Worm (Caenorhabditis elegans) whole organism, L2 larva: ENCODE measurements around the gene tbc-11.

Experiments
- C34F6.9 ChIP-seq: fragments of 150-350 bp; optimal IDR thresholded peaks from 2 replicates; lab custom pipeline; 2014; ENCODE audit warnings: missing biosample characterization, missing genetic modification characterization
- F13H6.1 ChIP-seq: sonication (generic microtip); optimal IDR thresholded peaks from 2 replicates; lab custom pipeline; 2016; ENCODE audit warnings: missing genetic modification characterization, missing compliant biosample characterization
- R02D3.7 ChIP-seq: fragments of 150-350 bp; optimal IDR thresholded peaks from 2 replicates; lab custom pipeline; 2014; ENCODE audit warnings: missing biosample characterization, missing genetic modification characterization
- Y55F3AM.14 ChIP-seq: fragments of 200-800 bp; sonication (Bioruptor generic); optimal IDR thresholded peaks from 2 replicates; lab custom pipeline; 2018; ENCODE audit warnings: mild to moderate bottlenecking, missing genetic modification characterization, missing compliant biosample characterization
- alr-1 ChIP-seq: fragments of 150-350 bp; optimal IDR thresholded peaks from 2 replicates; lab custom pipeline; 2014; ENCODE audit warnings: missing biosample characterization, missing genetic modification characterization
- ama-1 ChIP-seq: fragments of 150-350 bp; optimal IDR thresholded peaks from 2 replicates; lab custom pipeline; 2018; ENCODE audit warnings: inconsistent platforms
- blmp-1 ChIP-seq: sonication (generic microtip); optimal IDR thresholded peaks from 2 replicates; lab custom pipeline; 2017; ENCODE audit warnings: missing genetic modification characterization, mild to moderate bottlenecking, missing compliant biosample characterization, antibody characterized with exemption, moderate library complexity; ENCODE audit not compliant: insufficient read depth
- ceh-16 ChIP-seq: fragments of 150-350 bp; optimal IDR thresholded peaks from 2 replicates; lab custom pipeline; 2014; ENCODE audit warnings: missing biosample characterization, missing genetic modification characterization
- ceh-82 ChIP-seq: fragments of 150-350 bp; optimal IDR thresholded peaks from 2 replicates; lab custom pipeline; 2014; ENCODE audit warnings: missing biosample characterization, missing genetic modification characterization
- crh-2 ChIP-seq: sonication (generic microtip); optimal IDR thresholded peaks from 2 replicates; lab custom pipeline; 2017; ENCODE audit warnings: missing biosample characterization, missing genetic modification characterization
- dmd-4 ChIP-seq: sonication (generic microtip); optimal IDR thresholded peaks from 2 replicates; lab custom pipeline; 2017; ENCODE audit warnings: missing biosample characterization, missing genetic modification characterization
- elt-1 ChIP-seq: fragments of 150-350 bp; optimal IDR thresholded peaks from 2 replicates; lab custom pipeline; 2014; ENCODE audit warnings: missing biosample characterization, missing genetic modification characterization
- fos-1 ChIP-seq: fragments of 150-350 bp; optimal IDR thresholded peaks from 2 replicates; lab custom pipeline; 2014; ENCODE audit warnings: missing biosample characterization, missing genetic modification characterization
- lsy-2 ChIP-seq, 2 experiments: fragments of 150-350 bp in 1 of 2; sonication (generic microtip) in 1 of 2; optimal IDR thresholded peaks; 2 replicates each; lab custom pipeline; 2014 to 2017; ENCODE audit warnings: missing biosample characterization in 2 of 2, missing genetic modification characterization in 2 of 2
- mab-5 ChIP-seq: fragments of 150-350 bp; optimal IDR thresholded peaks from 2 replicates; lab custom pipeline; 2014; ENCODE audit warnings: missing biosample characterization, missing genetic modification characterization
- mdl-1 ChIP-seq, 2 experiments: fragments of 150-350 bp in 1 of 2; sonication (generic microtip) in 1 of 2; optimal IDR thresholded peaks; 2 replicates each; lab custom pipeline; 2017; ENCODE audit warnings: missing biosample characterization in 2 of 2, missing genetic modification characterization in 2 of 2
- nhr-10 ChIP-seq: sonication (generic microtip); optimal IDR thresholded peaks from 2 replicates; lab custom pipeline; 2017; ENCODE audit warnings: missing biosample characterization, missing genetic modification characterization
- nhr-12 ChIP-seq: fragments of 150-350 bp; optimal IDR thresholded peaks from 2 replicates; lab custom pipeline; 2014; ENCODE audit warnings: missing biosample characterization, missing genetic modification characterization
- nhr-129 ChIP-seq: fragments of 150-350 bp; optimal IDR thresholded peaks from 2 replicates; lab custom pipeline; 2014; ENCODE audit warnings: missing biosample characterization, missing genetic modification characterization
- nhr-21 ChIP-seq: fragments of 150-350 bp; optimal IDR thresholded peaks from 2 replicates; lab custom pipeline; 2014; ENCODE audit warnings: missing biosample characterization, missing genetic modification characterization
- nhr-23 ChIP-seq: fragments of 150-350 bp; optimal IDR thresholded peaks from 2 replicates; lab custom pipeline; 2014; ENCODE audit warnings: missing biosample characterization, missing genetic modification reagents, missing genetic modification characterization
- nhr-237 ChIP-seq: fragments of 150-350 bp; optimal IDR thresholded peaks from 2 replicates; lab custom pipeline; 2014; ENCODE audit warnings: missing biosample characterization, missing genetic modification characterization
- nhr-25 ChIP-seq: fragments of 150-350 bp; sonication (generic microtip); optimal IDR thresholded peaks from 3 replicates; lab custom pipeline; 2014; ENCODE audit warnings: missing biosample characterization, missing genetic modification characterization
- nhr-6 ChIP-seq: fragments of 150-350 bp; optimal IDR thresholded peaks from 2 replicates; lab custom pipeline; 2014; ENCODE audit warnings: missing biosample characterization, missing genetic modification characterization
- nhr-77 ChIP-seq: fragments of 150-350 bp; optimal IDR thresholded peaks from 2 replicates; lab custom pipeline; 2014; ENCODE audit warnings: missing biosample characterization, missing genetic modification characterization
- peb-1 ChIP-seq: fragments of 150-350 bp; optimal IDR thresholded peaks from 2 replicates; lab custom pipeline; 2014; ENCODE audit warnings: missing biosample characterization, missing genetic modification characterization
- sem-4 ChIP-seq: fragments of 150-350 bp; optimal IDR thresholded peaks from 2 replicates; lab custom pipeline; 2014; ENCODE audit warnings: missing biosample characterization, missing genetic modification reagents, missing genetic modification characterization
- sma-3 ChIP-seq: sonication (generic microtip); optimal IDR thresholded peaks from 2 replicates; lab custom pipeline; 2016; ENCODE audit warnings: missing genetic modification reagents, missing genetic modification characterization, missing compliant biosample characterization
- snpc-4 ChIP-seq: fragments of 150-350 bp; optimal IDR thresholded peaks from 2 replicates; lab custom pipeline; 2014; ENCODE audit warnings: missing biosample characterization, missing genetic modification characterization
- unc-55 ChIP-seq: fragments of 150-350 bp; sonication (generic microtip); optimal IDR thresholded peaks from 3 replicates; lab custom pipeline; 2014; ENCODE audit warnings: missing biosample characterization, missing genetic modification reagents, missing genetic modification characterization
- unc-62 ChIP-seq: fragments of 150-350 bp; optimal IDR thresholded peaks from 2 replicates; lab custom pipeline; 2014; ENCODE audit warnings: missing biosample characterization, missing genetic modification reagents, missing genetic modification characterization
- ztf-1 ChIP-seq: fragments of 200-800 bp; sonication (Bioruptor generic); conservative IDR thresholded peaks from 2 replicates; pipeline ENCODE4 v1.3.6; 2022; ENCODE audit warnings: missing genetic modification characterization, missing compliant biosample characterization
- ztf-4 ChIP-seq: fragments of 150-350 bp; optimal IDR thresholded peaks from 2 replicates; lab custom pipeline; 2014; ENCODE audit warnings: missing biosample characterization, missing genetic modification characterization

The tbc-11 gene

DNA sequence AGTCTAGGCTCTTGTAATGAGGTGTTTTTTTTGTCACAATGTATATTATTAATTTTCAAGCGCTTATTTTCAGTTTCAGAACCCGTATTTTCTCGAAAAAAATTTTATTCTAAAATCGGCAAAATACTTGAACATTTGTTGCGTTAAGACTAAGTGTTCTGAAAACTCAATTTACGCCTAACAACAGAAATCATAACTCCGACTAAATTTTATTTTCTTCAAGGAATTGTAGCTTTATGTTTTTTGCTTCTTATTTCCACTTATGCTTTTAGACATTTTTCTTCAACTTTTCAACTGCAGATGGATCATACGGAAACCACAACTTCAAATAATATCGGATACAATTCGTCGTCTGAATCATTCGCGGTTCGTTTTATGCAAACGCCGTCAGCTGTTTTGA, 8.7 kb downstream of the tbc-11 start, which contains the start of gene F35H12.1:
TSS of gene F35H12.1 (plus strand) at position 301 of the 400 bp plus-strand sequence.
- TF ChIP-seq mab-5 (tag; lab: Kevin White, UChicago) (no peak), sma-3 (GFP tag; lab: Kevin White, UChicago) (no peak), nhr-25 (no peak), unc-62 (no peak), nhr-129 (tag; lab: Kevin White, UChicago) (no peak), blmp-1 (tag; lab: Kevin White, UChicago) (no peak), Y55F3AM.14 (no peak), lsy-2 (tag; optimal IDR thresholded peaks at IDR 0.05; lab: Kevin White, UChicago) (no peak), R02D3.7 (tag; lab: Kevin White, UChicago) (no peak), ama-1 (lab: Kevin White, UChicago) (no peak), ceh-16 (tag; lab: Kevin White, UChicago) (no peak), elt-1 (tag; lab: Kevin White, UChicago) (no peak), dmd-4 (tag; lab: Kevin White, UChicago) (no peak), F13H6.1 (no peak), nhr-237 (tag; lab: Kevin White, UChicago) (no peak), nhr-21 (no peak)

DNA sequence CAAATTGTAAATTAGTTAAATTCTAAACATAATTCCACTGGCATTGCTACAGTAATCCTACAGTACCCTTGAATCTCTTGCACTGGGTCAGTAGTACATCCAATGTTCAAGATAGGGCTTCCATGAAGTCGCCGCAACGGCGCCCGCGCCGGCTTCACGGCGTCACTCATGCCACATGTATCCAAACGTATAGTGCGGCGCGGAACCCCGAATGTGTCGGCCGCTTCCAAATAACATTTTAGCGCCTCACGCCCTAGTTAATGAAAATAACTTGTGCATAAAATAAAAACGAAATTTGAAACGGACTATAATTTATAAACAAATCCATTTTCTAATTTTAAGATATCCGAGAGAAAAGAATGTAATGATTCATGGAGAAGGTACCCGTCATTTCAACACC, 11.3 kb downstream of the tbc-11 start:
- TF ChIP-seq nhr-25 (no peak), snpc-4 (tag; lab: Kevin White, UChicago) (peak; percentile 73)
- TF ChIP-seq, all 48 proteins: peak for 1

DNA sequence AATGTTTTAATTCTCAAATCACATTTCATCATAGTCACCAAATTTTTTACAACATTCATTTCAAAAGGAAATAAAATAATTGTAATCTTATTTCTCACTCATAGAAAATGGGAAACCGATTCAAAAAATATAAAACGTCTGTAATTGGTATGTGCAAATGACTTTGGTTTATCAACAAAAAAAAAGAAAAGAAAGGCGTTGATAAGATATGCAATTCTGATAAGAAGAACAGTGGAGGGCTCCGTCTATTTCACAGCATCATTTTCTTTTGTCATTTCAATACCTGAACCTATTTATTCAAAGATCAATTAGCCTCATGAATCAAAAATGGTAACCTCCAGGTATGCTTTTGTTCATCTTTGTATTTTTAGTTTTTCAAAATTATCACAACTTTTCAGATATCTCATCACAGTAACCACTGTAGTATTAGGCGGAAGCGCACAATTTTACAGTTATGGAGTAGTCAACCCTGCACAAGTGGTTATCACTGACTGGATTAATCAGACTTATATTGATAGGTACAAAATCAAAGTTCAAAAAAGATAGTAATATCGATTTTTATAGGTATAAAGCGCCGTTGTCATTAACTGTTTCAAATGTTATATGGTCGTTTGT, 13.6 kb downstream of the tbc-11 start, which contains the start of gene F53H8.3:
TSS of gene F53H8.3 (plus strand) at position 275 of the 615 bp plus-strand sequence.
- TF ChIP-seq C34F6.9 (tag; lab: Kevin White, UChicago) (no peak), fos-1 (tag; lab: Kevin White, UChicago) (peak; percentile 75)
- TF ChIP-seq, all 48 proteins: peak for 1

DNA sequence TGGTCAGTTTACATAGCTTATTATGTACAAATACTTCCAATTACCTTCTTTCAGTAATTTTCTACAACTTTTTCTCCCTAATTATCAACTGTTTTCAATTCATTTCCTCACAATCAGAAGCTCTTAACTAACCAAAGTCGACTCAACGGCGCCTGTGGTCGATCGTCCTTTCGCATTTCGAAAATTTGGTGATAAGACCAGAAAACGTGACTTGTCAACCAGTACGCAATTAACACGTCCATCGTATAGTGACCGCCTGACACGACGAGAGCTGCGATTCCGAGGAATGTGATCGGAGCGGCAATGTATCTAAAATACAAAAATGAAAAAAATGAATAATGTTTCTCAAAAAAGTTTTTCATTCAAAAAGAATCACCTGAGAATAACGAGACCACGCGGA, 20.9 kb downstream of the tbc-11 start:
- TF ChIP-seq ama-1 (lab: Kevin White, UChicago) (no peak), sma-3 (GFP tag; lab: Kevin White, UChicago) (peak; percentile 2), fos-1 (tag; lab: Kevin White, UChicago) (peak; percentile 25), unc-62 (no peak), nhr-237 (tag; lab: Kevin White, UChicago) (no peak), nhr-10 (no peak), nhr-23 (tag; lab: Kevin White, UChicago) (no peak), crh-2 (tag; lab: Kevin White, UChicago) (peak; percentile 64)

DNA sequence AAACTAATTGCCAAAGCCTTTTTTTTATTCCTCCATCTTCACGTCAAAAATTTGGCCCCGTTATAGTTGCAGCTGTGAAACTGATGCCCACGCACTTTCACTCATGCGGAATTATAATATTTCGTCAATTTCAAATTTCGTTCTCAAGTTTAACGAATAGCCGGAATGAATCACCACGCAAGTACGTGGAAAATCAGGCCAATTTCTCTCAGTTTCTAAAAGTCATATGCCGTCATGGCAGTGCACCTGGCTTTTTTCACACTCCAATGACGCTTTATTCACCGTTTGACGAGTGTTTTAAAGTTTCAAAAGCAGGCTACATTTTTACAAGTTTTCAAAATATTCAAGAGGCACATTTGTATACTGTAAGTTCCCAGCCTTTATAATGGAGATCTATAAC, 23.1 kb downstream of the tbc-11 start:
- TF ChIP-seq nhr-12 (tag; lab: Kevin White, UChicago) (no peak), crh-2 (tag; lab: Kevin White, UChicago) (no peak), nhr-6 (tag; lab: Kevin White, UChicago) (no peak), peb-1 (tag; lab: Kevin White, UChicago) (no peak), nhr-23 (tag; lab: Kevin White, UChicago) (no peak), Y55F3AM.14 (no peak), alr-1 (tag; lab: Kevin White, UChicago) (no peak), ceh-16 (tag; lab: Kevin White, UChicago) (no peak), ztf-1 (GFP tag; lab: Robert Waterston, UW) (no peak), ceh-82 (tag; lab: Kevin White, UChicago) (no peak), ztf-4 (tag; lab: Kevin White, UChicago) (no peak), nhr-10 (no peak), nhr-129 (tag; lab: Kevin White, UChicago) (no peak), unc-55 (GFP tag; lab: Kevin White, UChicago) (no peak), R02D3.7 (tag; lab: Kevin White, UChicago) (no peak), nhr-77 (tag; lab: Kevin White, UChicago) (no peak), fos-1 (tag; lab: Kevin White, UChicago) (no peak)

DNA sequence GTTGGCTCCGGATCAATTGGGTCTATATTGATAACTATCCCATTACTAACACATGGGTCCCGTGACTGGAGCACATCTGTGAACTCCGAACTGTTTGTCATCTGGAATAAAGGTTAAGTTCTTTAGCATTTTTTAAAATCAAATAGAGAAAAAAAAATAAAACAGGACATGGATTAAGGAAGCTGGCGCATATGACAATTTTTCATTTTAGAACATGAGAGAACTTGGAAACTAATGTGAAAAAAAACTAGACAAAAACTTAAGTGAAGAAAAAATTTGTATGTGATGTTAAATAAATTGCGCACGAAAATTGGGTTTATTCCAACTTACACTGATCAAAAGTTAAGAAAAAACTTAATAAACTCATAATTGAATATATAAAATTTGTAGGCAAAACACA, 24.0 kb downstream of the tbc-11 start, which contains the start of gene sms-2:
TSS of gene sms-2 (minus strand) at position 101 of the 400 bp plus-strand sequence.
- TF ChIP-seq mdl-1 (tag; optimal IDR thresholded peaks at IDR 0.05; lab: Kevin White, UChicago) (no peak), nhr-10 (no peak), ceh-16 (tag; lab: Kevin White, UChicago) (no peak), nhr-21 (no peak), F13H6.1 (no peak), fos-1 (tag; lab: Kevin White, UChicago) (no peak), sem-4 (tag; lab: Kevin White, UChicago) (no peak), snpc-4 (tag; lab: Kevin White, UChicago) (no peak), nhr-237 (tag; lab: Kevin White, UChicago) (no peak)
